Fruit fly (Drosophila melanogaster): ENCODE measurements around the gene Usp14.
A peak's percentile ranks its signal among the peaks of the same experiment; 100 is the strongest.

Gene Usp14

DNA sequence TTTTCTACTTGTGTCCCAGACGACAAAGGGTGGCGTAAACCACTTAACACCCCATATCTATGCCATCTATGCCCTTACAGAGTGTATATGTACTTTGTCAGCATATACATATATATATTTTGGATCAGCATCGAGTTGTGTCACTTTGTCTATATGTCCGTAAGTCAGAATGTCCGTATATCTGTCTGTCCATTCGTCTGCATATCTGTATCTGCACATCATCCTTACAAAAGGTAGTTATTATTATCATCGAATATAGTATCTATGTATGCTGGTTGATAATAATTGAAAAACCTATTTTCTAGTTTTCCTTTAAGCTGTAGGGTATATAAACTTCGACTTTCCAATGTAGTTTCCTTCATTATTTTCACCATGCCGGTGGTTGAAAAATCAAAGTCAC is 36.9 kb upstream of the Usp14 start:
- TF ChIP-seq spab (GFP tag; optimal IDR thresholded peaks at IDR 0.05) (no peak), CG3919 (GFP tag; optimal IDR thresholded peaks at IDR 0.05) (no peak), fkh (GFP tag; optimal IDR thresholded peaks at IDR 0.05) (no peak), dsx (GFP tag; optimal IDR thresholded peaks at IDR 0.05; ENCODE audit: poor library complexity, severe bottlenecking) (no peak), CG10631 (GFP tag; optimal IDR thresholded peaks at IDR 0.05) (no peak), Ets21C (GFP tag; optimal IDR thresholded peaks at IDR 0.05) (no peak)

DNA sequence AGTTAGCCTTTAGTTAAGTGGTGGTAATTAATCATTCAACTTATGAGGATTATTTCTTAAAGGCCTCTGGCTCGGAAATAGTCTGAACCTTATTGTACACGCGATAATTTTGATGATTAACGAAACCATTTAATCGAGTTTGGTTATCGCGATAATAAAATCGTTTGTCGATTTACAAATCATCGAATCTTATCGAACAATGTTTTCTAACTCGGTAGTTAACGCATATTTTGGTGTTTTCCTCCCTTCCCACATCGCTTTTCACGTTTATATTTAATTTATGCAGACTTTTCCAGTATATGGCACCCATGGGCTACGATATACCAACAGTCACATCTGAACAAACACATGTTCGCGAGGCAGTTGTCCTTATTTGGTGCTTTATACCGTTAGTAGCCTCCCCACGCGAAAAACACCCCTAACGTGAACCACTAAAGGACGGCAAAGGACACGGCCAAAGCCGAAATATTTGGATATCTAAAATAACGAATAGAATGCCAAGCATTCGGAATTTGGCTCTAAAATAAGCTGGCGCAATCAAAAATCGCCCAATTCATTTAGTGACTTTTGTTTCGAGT is 29.9 kb upstream of the Usp14 start, which contains the start of gene Frmd5:
Gene Frmd5, plus strand, starts transcription at position 414 of the 578 bp plus-strand sequence.
- TF ChIP-seq Hr4 (GFP tag; optimal IDR thresholded peaks at IDR 0.05), result no peak
- TF ChIP-seq pdm3 (GFP tag; optimal IDR thresholded peaks at IDR 0.05), result no peak
- TF ChIP-seq topi (GFP tag; optimal IDR thresholded peaks at IDR 0.05), result no peak

DNA sequence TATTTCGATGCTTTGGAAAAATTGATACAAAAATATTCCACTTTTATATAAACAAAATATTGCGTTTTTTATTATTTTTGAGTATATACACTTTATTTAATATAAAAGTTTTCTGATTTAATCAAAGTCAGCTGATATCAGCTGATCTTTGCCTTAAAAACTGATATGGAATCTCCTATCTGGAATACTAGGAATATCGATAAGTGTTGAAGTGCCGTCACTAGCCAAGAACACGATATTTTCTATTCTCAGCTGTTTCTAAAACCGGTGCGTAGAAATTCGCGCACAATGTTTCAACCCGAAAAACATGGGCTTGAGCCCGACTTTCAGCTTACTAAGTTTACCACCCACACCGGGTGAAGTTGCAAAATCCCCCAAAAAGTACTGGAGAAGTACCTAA is 28.3 kb upstream of the Usp14 start, which contains the start of gene Sps2:
Gene Sps2, plus strand, starts transcription at position 124 of the 400 bp plus-strand sequence.
- TF ChIP-seq Smox (GFP tag; optimal IDR thresholded peaks at IDR 0.05) (no peak), CG11902 (GFP tag; optimal IDR thresholded peaks at IDR 0.05) (no peak), Lpt (GFP tag; optimal IDR thresholded peaks at IDR 0.05) (no peak), CG8319 (GFP tag; optimal IDR thresholded peaks at IDR 0.05) (no peak), CG6854 (GFP tag; optimal IDR thresholded peaks at IDR 0.05) (no peak), CG4318 (GFP tag; optimal IDR thresholded peaks at IDR 0.05) (no peak)

DNA sequence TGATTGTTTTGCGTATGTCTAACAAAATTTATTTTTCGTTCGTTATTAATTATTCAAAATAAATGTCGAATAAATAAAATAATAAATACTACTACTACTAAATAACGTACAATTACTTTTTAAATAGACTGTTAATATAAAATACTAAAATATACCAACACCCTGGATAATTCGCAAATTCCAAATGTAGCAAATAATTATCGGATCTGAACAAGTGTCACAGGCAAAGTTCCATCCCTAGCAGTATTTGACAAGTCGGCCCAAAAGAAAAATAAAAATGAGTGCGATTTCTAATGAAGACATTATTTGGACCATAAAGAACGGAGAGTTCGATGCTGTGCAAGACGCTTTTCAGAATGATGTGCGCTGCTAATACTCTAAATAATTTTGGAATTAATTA is 27.2 kb upstream of the Usp14 start, which contains the start of gene CG31715:
Gene CG31715, plus strand, starts transcription at position 212 of the 400 bp plus-strand sequence.
- peak; percentile 17 for TF ChIP-seq Eip93F (GFP tag; optimal IDR thresholded peaks at IDR 0.05)
- no peak for TF ChIP-seq Blimp-1 (GFP tag; optimal IDR thresholded peaks at IDR 0.05)
- peak; percentile 3 for TF ChIP-seq Sox14 (GFP tag; optimal IDR thresholded peaks at IDR 0.05)
- TF ChIP-seq CG8632 (GFP tag; optimal IDR thresholded peaks at IDR 0.05), result peak; percentile 25
- TF ChIP-seq CG9139 (GFP tag; optimal IDR thresholded peaks at IDR 0.05), result no peak
- TF ChIP-seq cyc (GFP tag; optimal IDR thresholded peaks at IDR 0.05), result no peak
- no peak for TF ChIP-seq net (GFP tag; optimal IDR thresholded peaks at IDR 0.05)
- no peak for TF ChIP-seq Lpt (GFP tag; optimal IDR thresholded peaks at IDR 0.05)
- TF ChIP-seq ss (GFP tag; optimal IDR thresholded peaks at IDR 0.05), result no peak
- TF ChIP-seq vri (GFP tag; optimal IDR thresholded peaks at IDR 0.05), result peak; percentile 35
- peak; percentile 58 for TF ChIP-seq svp (GFP tag)
- TF ChIP-seq salr (GFP tag; optimal IDR thresholded peaks at IDR 0.05), result no peak
- no peak for TF ChIP-seq CG34406 (GFP tag; optimal IDR thresholded peaks at IDR 0.05)
- TF ChIP-seq CG11294 (GFP tag; IDR thresholded peaks at IDR 0.05), result no peak
- no peak for TF ChIP-seq fd59A (GFP tag; optimal IDR thresholded peaks at IDR 0.05)
- TF ChIP-seq lz (GFP tag; optimal IDR thresholded peaks at IDR 0.05), result no peak
- no peak for TF ChIP-seq CG11762 (GFP tag; optimal IDR thresholded peaks at IDR 0.05; ENCODE audit: insufficient read depth)
- no peak for TF ChIP-seq Ets21C (GFP tag; optimal IDR thresholded peaks at IDR 0.05)
- no peak for TF ChIP-seq CG6854 (GFP tag; optimal IDR thresholded peaks at IDR 0.05)
- no peak for TF ChIP-seq CG7368 (GFP tag; optimal IDR thresholded peaks at IDR 0.05)
- TF ChIP-seq CG6276 (GFP tag; optimal IDR thresholded peaks at IDR 0.05), result no peak
- no peak for TF ChIP-seq topi (GFP tag; optimal IDR thresholded peaks at IDR 0.05)
- TF ChIP-seq CG11902 (GFP tag; optimal IDR thresholded peaks at IDR 0.05), result no peak
- TF ChIP-seq CG3919 (GFP tag; optimal IDR thresholded peaks at IDR 0.05), result no peak
- TF ChIP-seq fd85E (GFP tag; optimal IDR thresholded peaks at IDR 0.05), result no peak
- TF ChIP-seq esn (GFP tag; optimal IDR thresholded peaks at IDR 0.05), result peak; percentile 29
- TF ChIP-seq acj6 (GFP tag; optimal IDR thresholded peaks at IDR 0.05), result peak; percentile 3
- TF ChIP-seq CG16779 (tag; optimal IDR thresholded peaks at IDR 0.05), result no peak
- peak; percentile 95 for TF ChIP-seq achi (GFP tag; optimal IDR thresholded peaks at IDR 0.05)
- TF ChIP-seq CG31627 (GFP tag; optimal IDR thresholded peaks at IDR 0.05), result no peak
- no peak for TF ChIP-seq Hr39 (GFP tag; optimal IDR thresholded peaks at IDR 0.05)
- TF ChIP-seq CG6163 (GFP tag; IDR thresholded peaks at IDR 0.05), result no peak
- TF ChIP-seq CG8319 (GFP tag; optimal IDR thresholded peaks at IDR 0.05), result no peak
- TF ChIP-seq eg (GFP tag; IDR thresholded peaks at IDR 0.05), result no peak
- TF ChIP-seq CG10631 (GFP tag; optimal IDR thresholded peaks at IDR 0.05), result peak; percentile 10
- peak; percentile 23 for TF ChIP-seq pdm3 (GFP tag; optimal IDR thresholded peaks at IDR 0.05)
- TF ChIP-seq OdsH (GFP tag; optimal IDR thresholded peaks at IDR 0.05), result no peak
- no peak for TF ChIP-seq CG3032 (tag; optimal IDR thresholded peaks at IDR 0.05)

All from whole organism, prepupa.